Fruit fly (Drosophila melanogaster) whole organism, pupa: ENCODE results near the gene CG18675.
A peak's percentile ranks its signal among the peaks of the same experiment; 100 is the strongest.

Source experiments
- CG10348 ChIP-seq: fragments of 200-800 bp; sonication (Bioruptor generic); IDR thresholded peaks from 2 replicates; pipeline ENCODE4 v1.3.6; 2022; ENCODE audit warnings: missing biosample characterization, missing genetic modification characterization
- CG12605 ChIP-seq: fragments of 200-800 bp; sonication (Bioruptor generic); IDR thresholded peaks from 2 replicates; pipeline ENCODE4 v1.3.6; 2022; ENCODE audit warnings: missing biosample characterization, missing genetic modification characterization
- CG13204 ChIP-seq: fragments of 200-800 bp; sonication (Bioruptor generic); optimal IDR thresholded peaks from 2 replicates; lab custom pipeline; 2018; ENCODE audit warnings: missing biosample characterization, mild to moderate bottlenecking, missing genetic modification characterization, moderate library complexity
- CG14655 ChIP-seq: fragments of 200-800 bp; sonication (Bioruptor generic); optimal IDR thresholded peaks from 3 replicates; lab custom pipeline; 2017; ENCODE audit warnings: mild to moderate bottlenecking, missing biosample characterization, missing genetic modification reagents, missing genetic modification characterization
- CG15710 ChIP-seq: fragments of 200-800 bp; sonication (Bioruptor generic); optimal IDR thresholded peaks from 2 replicates; lab custom pipeline; 2018; ENCODE audit warnings: missing biosample characterization, mild to moderate bottlenecking, missing genetic modification characterization, moderate library complexity
- CG17806 ChIP-seq: fragments of 200-800 bp; sonication (Bioruptor generic); optimal IDR thresholded peaks from 2 replicates; lab custom pipeline; 2018; ENCODE audit warnings: missing biosample characterization, mild to moderate bottlenecking, missing genetic modification characterization, moderate library complexity
- CG32121 ChIP-seq: fragments of 200-800 bp; sonication (Bioruptor generic); IDR thresholded peaks from 2 replicates; pipeline ENCODE4 v1.3.6; 2022; ENCODE audit warnings: missing biosample characterization, missing genetic modification characterization
- CG34367 ChIP-seq: fragments of 200-800 bp; sonication (Bioruptor generic); optimal IDR thresholded peaks from 2 replicates; lab custom pipeline; 2018; ENCODE audit warnings: missing biosample characterization, mild to moderate bottlenecking, missing genetic modification characterization
- CG4496 ChIP-seq: fragments of 200-800 bp; sonication (Bioruptor generic); IDR thresholded peaks from 3 replicates; pipeline ENCODE4 v1.3.6; 2022; ENCODE audit warnings: missing biosample characterization, missing genetic modification characterization
- CG8159 ChIP-seq: fragments of 200-800 bp; sonication (Bioruptor generic); optimal IDR thresholded peaks from 3 replicates; lab custom pipeline; 2018; ENCODE audit warnings: missing biosample characterization, mild to moderate bottlenecking, missing genetic modification characterization, moderate library complexity
- CG8301 ChIP-seq: fragments of 200-800 bp; sonication (Bioruptor generic); optimal IDR thresholded peaks from 2 replicates; lab custom pipeline; 2018; ENCODE audit warnings: missing biosample characterization, mild to moderate bottlenecking, missing genetic modification characterization
- CG9948 ChIP-seq: fragments of 200-800 bp; sonication (Bioruptor generic); optimal IDR thresholded peaks from 2 replicates; lab custom pipeline; 2018; ENCODE audit warnings: missing biosample characterization, mild to moderate bottlenecking, missing genetic modification characterization, moderate library complexity
- D1 ChIP-seq: fragments of 200-800 bp; sonication (Bioruptor generic); optimal IDR thresholded peaks from 2 replicates; lab custom pipeline; 2018; ENCODE audit warnings: missing biosample characterization, mild to moderate bottlenecking, missing genetic modification characterization, moderate library complexity
- EcR ChIP-seq: fragments of 200-800 bp; sonication (Bioruptor generic); optimal IDR thresholded peaks from 3 replicates; lab custom pipeline; 2019; ENCODE audit warnings: missing biosample characterization, missing genetic modification characterization, mild to moderate bottlenecking, moderate library complexity, missing genetic modification reagents
- Ets98B ChIP-seq: fragments of 200-800 bp; sonication (Bioruptor generic); IDR thresholded peaks from 2 replicates; pipeline ENCODE4 v1.3.6; 2022; ENCODE audit warnings: missing biosample characterization, missing genetic modification characterization
- Pif1A ChIP-seq: fragments of 200-800 bp; sonication (Bioruptor generic); optimal IDR thresholded peaks from 3 replicates; lab custom pipeline; 2016; ENCODE audit warnings: missing biosample characterization, missing genetic modification characterization
- Pif1B ChIP-seq: fragments of 200-800 bp; sonication (Bioruptor generic); optimal IDR thresholded peaks from 3 replicates; lab custom pipeline; 2016; ENCODE audit warnings: missing biosample characterization, missing genetic modification characterization
- Snoo ChIP-seq: fragments of 200-800 bp; sonication (Bioruptor generic); optimal IDR thresholded peaks from 3 replicates; lab custom pipeline; 2017; ENCODE audit warnings: missing biosample characterization, mild to moderate bottlenecking, missing genetic modification characterization, inconsistent platforms
- fd96Ca ChIP-seq: fragments of 200-800 bp; sonication (Bioruptor generic); IDR thresholded peaks from 3 replicates; pipeline ENCODE4 v1.3.6; 2022; ENCODE audit warnings: missing biosample characterization, missing genetic modification characterization
- gl ChIP-seq: fragments of 200-800 bp; sonication (Bioruptor generic); optimal IDR thresholded peaks from 2 replicates; lab custom pipeline; 2018; ENCODE audit warnings: missing biosample characterization, mild to moderate bottlenecking, missing genetic modification characterization
- rn ChIP-seq: fragments of 200-800 bp; sonication (Bioruptor generic); IDR thresholded peaks from 2 replicates; pipeline ENCODE4 v1.3.6; 2022; ENCODE audit warnings: missing biosample characterization, missing genetic modification characterization

Gene CG18675

DNA sequence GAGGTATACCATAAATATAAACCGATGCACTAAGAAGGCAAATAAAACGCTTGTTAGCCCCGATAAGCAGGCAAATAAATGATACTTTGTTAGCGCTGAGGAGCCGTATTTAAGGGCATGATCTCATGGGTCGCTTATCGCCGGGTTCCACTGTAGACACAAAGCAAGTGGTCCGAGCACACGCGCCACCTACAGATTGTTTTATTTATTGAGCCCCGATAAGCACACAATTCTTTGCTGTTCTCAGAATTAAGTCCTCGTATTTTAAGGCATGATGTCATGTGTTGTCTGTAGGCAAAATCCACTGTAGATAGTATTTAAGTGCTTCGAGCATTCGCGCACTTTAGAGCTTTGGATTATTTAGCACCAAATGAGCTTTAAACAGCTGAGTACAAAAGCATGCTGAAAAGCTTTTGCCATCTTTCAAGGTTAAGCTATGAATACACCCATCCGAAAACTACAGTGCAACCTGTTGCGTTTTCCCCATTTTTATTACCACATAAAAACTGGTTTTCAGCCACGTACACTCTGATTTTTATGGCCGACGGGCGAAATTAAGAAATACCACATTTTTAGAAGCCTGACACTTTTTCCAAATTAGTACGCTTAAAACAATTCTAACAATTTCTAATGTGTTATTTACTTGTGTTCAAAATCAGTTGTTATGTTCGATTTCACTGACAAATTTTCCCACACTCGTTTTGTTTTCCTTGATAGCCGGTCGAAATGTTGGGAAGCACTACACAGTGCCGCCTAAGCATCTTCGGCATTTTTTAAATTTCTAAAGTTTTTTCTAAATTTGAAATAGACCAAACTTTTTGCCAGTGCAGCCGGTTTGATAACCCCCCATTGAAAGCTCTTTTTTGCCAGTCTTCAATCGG, 66.0 kb downstream of the CG18675 start, which contains the start of gene Sqor:
TSS of gene Sqor (plus strand) at position 732 of the 881 bp plus-strand sequence.
- TF ChIP-seq Snoo (peak; percentile 93), CG13204 (GFP tag; lab: Kevin White, UChicago) (no peak), CG34367 (peak; percentile 91), gl (tag; lab: Kevin White, UChicago) (peak; percentile 82), CG15710 (tag; lab: Kevin White, UChicago) (peak; percentile 92), Pif1B (no peak), CG8159 (tag; lab: Kevin White, UChicago) (peak; percentile 95), Pif1A (GFP tag; lab: Kevin White, UChicago) (no peak), CG17806 (peak; percentile 92), CG14655 (peak; percentile 98), rn (peak; percentile 85), CG32121 (GFP tag; lab: Robert Waterston, UW) (peak; percentile 93), CG9948 (tag; lab: Kevin White, UChicago) (peak; percentile 94), fd96Ca (GFP tag; lab: Robert Waterston, UW) (peak; percentile 97), CG4496 (GFP tag; lab: Robert Waterston, UW) (peak; percentile 96), D1 (tag; lab: Kevin White, UChicago) (peak; percentile 85), Ets98B (GFP tag; lab: Robert Waterston, UW) (peak; percentile 93), EcR (peak; percentile 97), CG10348 (GFP tag; lab: Robert Waterston, UW) (peak; percentile 82), CG8301 (tag; lab: Kevin White, UChicago) (peak; percentile 98), CG12605 (GFP tag; lab: Robert Waterston, UW) (peak; percentile 90)
- TF ChIP-seq, all 21 proteins: peak for 18

DNA sequence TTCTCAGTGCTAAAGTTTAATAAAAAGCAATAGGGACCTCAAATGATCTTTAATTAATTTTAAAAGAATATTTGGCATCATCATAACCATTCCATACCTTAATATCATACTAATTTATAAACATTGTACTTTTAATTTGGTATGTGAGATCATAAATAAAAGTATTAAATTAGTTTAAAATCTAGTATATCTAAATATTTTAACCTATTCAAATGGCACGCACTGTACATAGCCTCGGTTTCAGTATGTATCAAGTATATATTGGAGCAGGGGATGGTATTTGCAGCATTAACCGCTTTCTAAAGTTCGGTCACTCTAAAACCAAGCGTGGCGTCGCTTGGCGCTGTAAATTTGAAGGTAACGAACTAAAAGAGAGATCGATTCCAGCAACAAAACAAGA, 68.7 kb downstream of the CG18675 start, which contains the start of gene pav:
TSS of gene pav (plus strand) at position 307 of the 400 bp plus-strand sequence.
- TF ChIP-seq Pif1A (GFP tag; lab: Kevin White, UChicago) (no peak), gl (tag; lab: Kevin White, UChicago) (no peak), CG13204 (GFP tag; lab: Kevin White, UChicago) (no peak), CG12605 (GFP tag; lab: Robert Waterston, UW) (peak; percentile 41), CG8301 (tag; lab: Kevin White, UChicago) (no peak), Snoo (no peak), Pif1B (no peak), CG8159 (tag; lab: Kevin White, UChicago) (no peak), EcR (no peak), CG14655 (no peak), fd96Ca (GFP tag; lab: Robert Waterston, UW) (no peak), D1 (tag; lab: Kevin White, UChicago) (no peak), CG4496 (GFP tag; lab: Robert Waterston, UW) (peak; percentile 55; the same call in 1 of the 3 replicates), CG10348 (GFP tag; lab: Robert Waterston, UW) (no peak), CG15710 (tag; lab: Kevin White, UChicago) (peak; percentile 41), Ets98B (GFP tag; lab: Robert Waterston, UW) (peak; percentile 37; the same call in 1 of the 2 replicates), rn (no peak), CG9948 (tag; lab: Kevin White, UChicago) (no peak), CG32121 (GFP tag; lab: Robert Waterston, UW) (peak; percentile 55; the same call in 1 of the 2 replicates), CG17806 (peak; percentile 18), CG34367 (no peak)
